Worm (Caenorhabditis elegans) whole organism, L1 larva: ENCODE measurements around the gene nhr-171.
A peak's percentile ranks its signal among the peaks of the same experiment; 100 is the strongest.

Source experiments
- C16A3.4 ChIP-seq: fragments of 150-350 bp; optimal IDR thresholded peaks from 2 replicates; lab custom pipeline; 2014; ENCODE audit warnings: missing biosample characterization, missing genetic modification characterization
- C34B4.2 ChIP-seq: sonication (generic microtip); optimal IDR thresholded peaks from 2 replicates; lab custom pipeline; 2017; ENCODE audit warnings: mild to moderate bottlenecking, missing genetic modification characterization, missing compliant biosample characterization
- aha-1 ChIP-seq: fragments of 150-350 bp; optimal IDR thresholded peaks from 2 replicates; lab custom pipeline; 2014; ENCODE audit warnings: missing biosample characterization, missing genetic modification characterization
- ama-1 ChIP-seq: fragments of 150-350 bp; optimal IDR thresholded peaks from 2 replicates; lab custom pipeline; 2014
- ceh-63 ChIP-seq: fragments of 200-800 bp; sonication (Bioruptor generic); optimal IDR thresholded peaks from 2 replicates; lab custom pipeline; 2018; ENCODE audit warnings: mild to moderate bottlenecking, missing genetic modification characterization, missing compliant biosample characterization
- ceh-8 ChIP-seq: fragments of 200-800 bp; sonication (Bioruptor generic); optimal IDR thresholded peaks from 2 replicates; lab custom pipeline; 2018; ENCODE audit warnings: mild to moderate bottlenecking, missing genetic modification characterization, moderate library complexity, missing compliant biosample characterization
- ceh-82 ChIP-seq, 3 experiments: fragments of 150-350 bp in 1 of 3; sonication (generic microtip) in 2 of 3; optimal IDR thresholded peaks; 2 replicates each; lab custom pipeline; 2014 to 2017; ENCODE audit warnings: missing biosample characterization in 3 of 3, missing genetic modification characterization in 3 of 3
- ces-1 ChIP-seq: fragments of 150-350 bp; optimal IDR thresholded peaks from 2 replicates; lab custom pipeline; 2014; ENCODE audit warnings: missing biosample characterization, missing genetic modification reagents, missing genetic modification characterization
- efl-1 ChIP-seq, 4 experiments: fragments of 150-350 bp; optimal IDR thresholded peaks in 3 of 4; peaks in 1 of 4; 1 replicate in 1 of 4; 2 replicates in 3 of 4; lab custom pipeline; 2014; ENCODE audit warnings: missing biosample characterization in 2 of 4, missing genetic modification characterization in 2 of 4, missing genetic modification reagents in 2 of 4
- elt-3 ChIP-seq, 6 experiments: fragments of 150-350 bp in 1 of 6; sonication (generic microtip); optimal IDR thresholded peaks; 2 replicates each; lab custom pipeline; 2017 to 2018; ENCODE audit warnings: missing biosample characterization in 6 of 6, missing genetic modification characterization in 6 of 6, inconsistent platforms in 1 of 6
- hlh-4 ChIP-seq: sonication (generic microtip); optimal IDR thresholded peaks from 2 replicates; lab custom pipeline; 2016; ENCODE audit warnings: mild to moderate bottlenecking, missing genetic modification characterization, missing compliant biosample characterization
- hpl-2 ChIP-seq: fragments of 150-350 bp; optimal IDR thresholded peaks from 2 replicates; lab custom pipeline; 2014; ENCODE audit warnings: missing biosample characterization, missing genetic modification reagents, missing genetic modification characterization
- irx-1 ChIP-seq: sonication (generic microtip); optimal IDR thresholded peaks from 2 replicates; lab custom pipeline; 2016; ENCODE audit warnings: missing genetic modification characterization, missing compliant biosample characterization
- lin-39 ChIP-seq: fragments of 150-350 bp; optimal IDR thresholded peaks from 2 replicates; lab custom pipeline; 2014; ENCODE audit warnings: missing biosample characterization, missing genetic modification reagents, missing genetic modification characterization
- lir-3 ChIP-seq: sonication (generic microtip); optimal IDR thresholded peaks from 2 replicates; lab custom pipeline; 2016; ENCODE audit warnings: mild to moderate bottlenecking, missing genetic modification characterization, moderate library complexity, missing compliant biosample characterization; ENCODE audit not compliant: poor library complexity
- lsy-2 ChIP-seq, 2 experiments: fragments of 150-350 bp; optimal IDR thresholded peaks; 2 replicates each; lab custom pipeline; 2014; ENCODE audit warnings: missing biosample characterization in 2 of 2, missing genetic modification characterization in 2 of 2
- mdl-1 ChIP-seq, 2 experiments: fragments of 150-350 bp; optimal IDR thresholded peaks; 2 replicates each; lab custom pipeline; 2014 to 2017; ENCODE audit warnings: missing biosample characterization in 2 of 2, missing genetic modification characterization in 2 of 2, inconsistent platforms in 1 of 2
- mef-2 ChIP-seq: fragments of 150-350 bp; optimal IDR thresholded peaks from 2 replicates; lab custom pipeline; 2014; ENCODE audit warnings: missing biosample characterization, missing genetic modification characterization
- nhr-19 ChIP-seq: fragments of 200-800 bp; sonication (Bioruptor generic); conservative IDR thresholded peaks from 2 replicates; pipeline ENCODE4 v1.3.6; 2022; ENCODE audit warnings: missing genetic modification characterization, missing compliant biosample characterization
- nhr-20 ChIP-seq: sonication (generic microtip); optimal IDR thresholded peaks from 2 replicates; lab custom pipeline; 2016; ENCODE audit warnings: mild to moderate bottlenecking, missing genetic modification characterization, missing compliant biosample characterization
- nhr-237 ChIP-seq: fragments of 150-350 bp; optimal IDR thresholded peaks from 2 replicates; lab custom pipeline; 2014; ENCODE audit warnings: missing biosample characterization, missing genetic modification characterization
- nhr-47 ChIP-seq: sonication (generic microtip); optimal IDR thresholded peaks from 2 replicates; lab custom pipeline; 2016; ENCODE audit warnings: mild to moderate bottlenecking, missing genetic modification characterization, moderate library complexity, missing compliant biosample characterization
- nhr-71 ChIP-seq: sonication (generic microtip); optimal IDR thresholded peaks from 2 replicates; lab custom pipeline; 2016; ENCODE audit warnings: mild to moderate bottlenecking, missing genetic modification characterization, moderate library complexity, missing compliant biosample characterization
- nhr-84 ChIP-seq: sonication (generic microtip); optimal IDR thresholded peaks from 2 replicates; lab custom pipeline; 2017; ENCODE audit warnings: missing biosample characterization, missing genetic modification characterization
- nhr-85 ChIP-seq: sonication (generic microtip); peaks from one replicate; lab custom pipeline; 2016; ENCODE audit warnings: missing genetic modification characterization, inconsistent platforms, missing compliant biosample characterization
- nhr-90 ChIP-seq: sonication (generic microtip); optimal IDR thresholded peaks from 2 replicates; lab custom pipeline; 2016; ENCODE audit warnings: mild to moderate bottlenecking, missing genetic modification characterization, missing compliant biosample characterization; ENCODE audit not compliant: poor library complexity
- pqm-1 ChIP-seq: sonication (generic microtip); optimal IDR thresholded peaks from 3 replicates; lab custom pipeline; 2017; ENCODE audit warnings: missing biosample characterization, missing genetic modification characterization
- rnt-1 ChIP-seq: sonication (generic microtip); optimal IDR thresholded peaks from 2 replicates; lab custom pipeline; 2016; ENCODE audit warnings: mild to moderate bottlenecking, missing genetic modification characterization, moderate library complexity, missing compliant biosample characterization
- tbx-2 ChIP-seq: sonication (generic microtip); optimal IDR thresholded peaks from 2 replicates; lab custom pipeline; 2016; ENCODE audit warnings: missing genetic modification characterization, missing compliant biosample characterization
- tlp-1 ChIP-seq: fragments of 150-350 bp; optimal IDR thresholded peaks from 2 replicates; lab custom pipeline; 2014; ENCODE audit warnings: missing biosample characterization, missing genetic modification characterization
- unc-62 ChIP-seq: fragments of 150-350 bp; optimal IDR thresholded peaks from 2 replicates; lab custom pipeline; 2014; ENCODE audit warnings: missing biosample characterization, missing genetic modification reagents, missing genetic modification characterization
- vab-15 ChIP-seq: sonication (generic microtip); optimal IDR thresholded peaks from 2 replicates; lab custom pipeline; 2017; ENCODE audit warnings: missing genotype, mild to moderate bottlenecking, missing genetic modification characterization, missing compliant biosample characterization
- xbp-1 ChIP-seq: sonication (generic microtip); optimal IDR thresholded peaks from 2 replicates; lab custom pipeline; 2016; ENCODE audit warnings: missing genetic modification characterization, missing compliant biosample characterization

Gene nhr-171

DNA sequence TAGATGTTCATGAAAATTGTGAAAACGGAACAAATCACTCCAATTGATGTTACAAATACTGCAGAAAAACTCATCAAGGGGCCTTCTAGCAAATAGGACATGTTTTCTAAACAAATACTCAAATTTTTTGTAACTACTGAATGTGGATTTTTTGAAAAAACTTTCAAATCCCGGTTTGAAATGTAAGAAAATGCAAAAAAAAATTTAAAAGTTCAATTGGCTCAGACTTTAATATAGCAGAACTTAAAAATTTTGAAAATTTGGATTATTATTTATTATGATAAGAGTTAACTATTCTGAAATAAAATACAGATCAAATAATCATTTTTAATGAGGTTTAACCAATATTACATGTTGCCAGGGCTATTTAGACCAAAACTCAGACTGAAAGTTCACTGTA is 21.2 kb upstream of the nhr-171 start, which contains the start of gene srbc-9:
srbc-9 (minus strand) TSS at position 101 of the 400 bp plus-strand sequence.
- no peak for TF ChIP-seq elt-3 (tag; optimal IDR thresholded peaks at IDR 0.05; lab: Kevin White, UChicago)
- no peak for TF ChIP-seq mef-2 (tag; lab: Kevin White, UChicago)
- TF ChIP-seq pqm-1 (tag; lab: Kevin White, UChicago): no peak
- TF ChIP-seq, all 84 proteins: peak for 0

DNA sequence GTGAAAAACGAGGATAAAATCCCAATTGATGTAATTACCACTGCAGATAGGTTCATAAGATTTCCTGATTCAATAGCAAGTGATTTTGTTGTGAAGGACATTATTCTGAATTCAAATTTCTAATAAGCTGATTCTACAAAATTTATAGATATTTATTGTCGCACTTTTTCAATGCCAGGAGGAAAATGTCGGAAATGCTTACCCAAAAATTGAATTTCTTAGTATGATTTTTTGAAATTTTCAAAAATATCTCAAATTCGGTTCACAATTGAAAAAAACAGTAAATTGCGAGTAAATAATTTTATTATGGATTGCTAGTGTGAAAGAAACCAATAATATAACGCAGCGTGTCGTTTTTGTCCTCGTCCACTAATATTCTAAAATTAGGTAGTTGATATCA is 18.6 kb upstream of the nhr-171 start, which contains the start of gene srbc-10:
srbc-10 (minus strand) TSS at position 101 of the 400 bp plus-strand sequence.
- no peak for TF ChIP-seq efl-1 (optimal IDR thresholded peaks at IDR 0.05; lab: Kevin White, UChicago)
- peak in 1 of 2 experiments; percentile 55 for TF ChIP-seq efl-1 (GFP tag; optimal IDR thresholded peaks at IDR 0.05 in 1 of 2; lab: Kevin White, UChicago)
- no peak for TF ChIP-seq irx-1 (tag; lab: Kevin White, UChicago)

DNA sequence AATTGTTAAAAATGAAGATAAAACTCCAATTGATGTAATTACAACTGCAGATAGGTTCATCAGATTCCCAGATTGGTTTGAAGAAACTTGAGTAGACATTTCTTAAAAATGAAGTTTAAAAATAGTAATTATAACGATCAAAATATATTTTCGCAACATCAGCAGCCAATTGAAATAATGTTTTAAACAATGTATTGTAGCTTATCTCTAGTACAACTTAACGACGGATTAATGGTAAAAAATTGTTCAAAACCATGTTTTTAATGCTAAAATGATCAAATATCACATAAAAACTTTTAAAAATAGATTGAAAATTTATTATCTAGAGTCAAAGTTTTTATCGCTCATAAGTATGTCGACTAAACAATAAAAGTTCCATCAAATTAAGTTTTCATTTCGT is 16.4 kb upstream of the nhr-171 start, which contains the start of gene srbc-11:
srbc-11 (minus strand) TSS at position 101 of the 400 bp plus-strand sequence.
- TF ChIP-seq xbp-1 (no peak), vab-15 (tag; lab: Kevin White, UChicago) (no peak), ceh-82 (tag; optimal IDR thresholded peaks at IDR 0.05; lab: Kevin White, UChicago) (no peak), ama-1 (no peak), nhr-71 (tag; lab: Kevin White, UChicago) (no peak), tlp-1 (no peak), nhr-84 (no peak), nhr-19 (GFP tag; lab: Robert Waterston, UW) (no peak), ceh-8 (no peak)

DNA sequence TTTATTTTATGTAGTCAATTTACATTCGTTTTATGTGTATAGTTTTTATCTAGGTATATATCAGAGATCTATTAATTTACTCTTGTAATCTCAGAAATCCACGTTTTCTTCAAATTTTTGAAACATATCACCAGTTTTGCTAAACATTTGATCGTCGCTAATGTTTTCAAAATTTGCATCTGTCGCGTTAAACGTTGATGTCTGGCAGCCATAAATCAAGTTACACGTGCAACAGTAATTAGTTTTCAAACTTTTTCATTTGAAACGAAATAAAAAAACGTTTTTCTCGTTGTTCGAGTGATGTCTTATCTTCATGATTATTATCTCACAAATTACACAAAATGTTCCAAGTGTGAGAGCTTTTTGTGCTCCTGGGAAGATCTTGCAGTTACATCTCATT is 14.1 kb upstream of the nhr-171 start, which contains the start of gene srh-79:
srh-79 (plus strand) TSS at position 301 of the 400 bp plus-strand sequence.
- TF ChIP-seq mef-2 (tag; lab: Kevin White, UChicago): no peak
- no peak for TF ChIP-seq tbx-2 (tag; lab: Kevin White, UChicago)
- TF ChIP-seq hpl-2 (GFP tag; lab: Kevin White, UChicago): no peak
- TF ChIP-seq hlh-4: no peak
- TF ChIP-seq lin-39 (tag; lab: Kevin White, UChicago): no peak
- TF ChIP-seq ceh-63 (GFP tag; lab: Kevin White, UChicago): no peak
- no peak for TF ChIP-seq unc-62 (GFP tag; lab: Kevin White, UChicago)
- no peak for TF ChIP-seq nhr-20 (tag; lab: Kevin White, UChicago)
- TF ChIP-seq ces-1 (GFP tag; lab: Kevin White, UChicago): no peak
- no peak for TF ChIP-seq rnt-1 (tag; lab: Kevin White, UChicago)
- no peak for TF ChIP-seq mdl-1 (tag; optimal IDR thresholded peaks at IDR 0.05; lab: Kevin White, UChicago)
- no peak for TF ChIP-seq ceh-8
- TF ChIP-seq nhr-90 (tag; lab: Kevin White, UChicago): no peak
- no peak for TF ChIP-seq lsy-2 (tag; optimal IDR thresholded peaks at IDR 0.05; lab: Kevin White, UChicago)
- no peak for TF ChIP-seq lir-3 (tag; lab: Kevin White, UChicago)
- TF ChIP-seq xbp-1: no peak
- no peak for TF ChIP-seq C34B4.2
- TF ChIP-seq nhr-237 (tag; lab: Kevin White, UChicago): no peak
- TF ChIP-seq C16A3.4 (tag; lab: Kevin White, UChicago): no peak
- no peak for TF ChIP-seq aha-1 (tag; lab: Kevin White, UChicago)

DNA sequence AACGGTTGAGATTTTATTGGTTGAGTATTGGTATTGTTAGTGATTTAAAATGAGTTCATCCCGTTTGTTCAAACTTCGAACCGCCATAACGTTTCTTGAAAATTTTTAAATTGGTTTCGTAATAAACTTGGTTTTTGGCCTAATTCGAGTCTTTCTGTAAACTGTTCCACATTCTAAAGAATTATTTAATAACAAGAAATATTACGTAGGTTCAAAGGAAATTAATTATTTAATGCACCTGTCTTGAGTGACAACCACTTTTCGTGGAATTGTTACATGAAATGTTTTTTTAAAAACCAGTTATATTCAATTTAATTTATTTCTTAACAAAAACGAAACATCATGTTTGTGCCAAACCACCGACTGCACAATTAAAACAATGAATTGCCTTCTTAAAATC is 10.4 kb upstream of the nhr-171 start:
- TF ChIP-seq nhr-71 (tag; lab: Kevin White, UChicago) (peak; percentile 40), hlh-4 (peak; percentile 96), lin-39 (tag; lab: Kevin White, UChicago) (no peak), nhr-47 (tag; lab: Kevin White, UChicago) (peak; percentile 25), nhr-85 (tag; lab: Kevin White, UChicago) (no peak)
